Worm (Caenorhabditis elegans): ENCODE data around the gene nhr-30.
A peak's percentile ranks its signal among the peaks of the same experiment; 100 is the strongest.

DNA sequence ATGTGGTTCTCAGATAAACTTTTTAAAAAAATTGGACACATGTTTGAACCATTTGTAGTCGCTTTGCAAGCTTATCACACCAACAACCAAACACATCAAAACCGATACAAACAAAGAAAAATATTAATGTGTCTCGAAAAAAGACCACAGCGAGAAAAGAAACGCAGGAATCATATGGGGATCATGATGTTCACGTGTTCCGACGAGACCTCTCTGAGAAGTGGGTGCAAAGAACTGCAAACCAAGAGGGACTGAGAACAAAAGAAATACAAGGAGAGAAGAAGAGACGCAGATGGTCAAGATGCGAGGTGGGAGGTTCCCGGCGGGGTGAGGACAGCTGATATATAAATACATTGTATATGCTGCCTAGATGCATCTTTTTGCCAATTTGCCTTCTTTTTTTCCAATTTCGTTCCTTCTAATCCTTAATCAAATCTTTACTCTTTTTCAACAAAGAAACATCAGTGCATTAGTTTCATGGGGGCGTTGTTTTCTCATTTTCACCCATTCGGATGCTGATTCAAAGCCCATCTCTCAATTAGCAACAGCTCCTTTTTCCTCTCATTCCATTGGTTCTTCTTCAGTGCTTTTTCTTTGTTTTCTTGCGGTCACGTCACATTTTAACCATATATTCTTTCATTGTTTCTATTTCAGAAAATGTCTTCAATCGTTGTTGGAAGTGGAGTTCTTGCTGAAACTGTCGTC lies 50.8 kb downstream of the nhr-30 start, which contains the start of gene F21C10.10:
- TF ChIP-seq egl-27 (tag; optimal IDR thresholded peaks at IDR 0.05) (peak; percentile 85), nhr-77 (tag; optimal IDR thresholded peaks at IDR 0.05) (no peak)
